Fruit fly (Drosophila melanogaster) whole organism, pupa: Measurements from ENCODE around the gene Ras85D.

ENCODE experiments used
- CG12605 ChIP-seq: fragments of 200-800 bp; sonication (Bioruptor generic); IDR thresholded peaks from 2 replicates; pipeline ENCODE4 v1.3.6; 2022; ENCODE audit warnings: missing biosample characterization, missing genetic modification characterization
- CG13204 ChIP-seq: fragments of 200-800 bp; sonication (Bioruptor generic); optimal IDR thresholded peaks from 2 replicates; lab custom pipeline; 2018; ENCODE audit warnings: missing biosample characterization, mild to moderate bottlenecking, missing genetic modification characterization, moderate library complexity
- CG32121 ChIP-seq: fragments of 200-800 bp; sonication (Bioruptor generic); IDR thresholded peaks from 2 replicates; pipeline ENCODE4 v1.3.6; 2022; ENCODE audit warnings: missing biosample characterization, missing genetic modification characterization
- CG8159 ChIP-seq: fragments of 200-800 bp; sonication (Bioruptor generic); optimal IDR thresholded peaks from 3 replicates; lab custom pipeline; 2018; ENCODE audit warnings: missing biosample characterization, mild to moderate bottlenecking, missing genetic modification characterization, moderate library complexity
- CG9948 ChIP-seq: fragments of 200-800 bp; sonication (Bioruptor generic); optimal IDR thresholded peaks from 2 replicates; lab custom pipeline; 2018; ENCODE audit warnings: missing biosample characterization, mild to moderate bottlenecking, missing genetic modification characterization, moderate library complexity
- EcR ChIP-seq: fragments of 200-800 bp; sonication (Bioruptor generic); optimal IDR thresholded peaks from 3 replicates; lab custom pipeline; 2019; ENCODE audit warnings: missing biosample characterization, missing genetic modification characterization, mild to moderate bottlenecking, moderate library complexity, missing genetic modification reagents
- Ets98B ChIP-seq: fragments of 200-800 bp; sonication (Bioruptor generic); IDR thresholded peaks from 2 replicates; pipeline ENCODE4 v1.3.6; 2022; ENCODE audit warnings: missing biosample characterization, missing genetic modification characterization
- Pif1A ChIP-seq: fragments of 200-800 bp; sonication (Bioruptor generic); optimal IDR thresholded peaks from 3 replicates; lab custom pipeline; 2016; ENCODE audit warnings: missing biosample characterization, missing genetic modification characterization
- Snoo ChIP-seq: fragments of 200-800 bp; sonication (Bioruptor generic); optimal IDR thresholded peaks from 3 replicates; lab custom pipeline; 2017; ENCODE audit warnings: missing biosample characterization, mild to moderate bottlenecking, missing genetic modification characterization, inconsistent platforms

dm6 chr3R:9494627-9495009, 18.2 kb downstream of the Ras85D start, which contains the start of gene phu:
- TF ChIP-seq CG12605 (no peak), CG32121 (no peak), Ets98B (GFP tag; lab: Robert Waterston, UW) (no peak), EcR (GFP tag; lab: Kevin White, UChicago) (no peak), CG8159 (tag; lab: Kevin White, UChicago) (no peak), Pif1A (no peak), CG13204 (no peak), Snoo (tag; lab: Kevin White, UChicago) (no peak), CG9948 (tag; lab: Kevin White, UChicago) (no peak)
